Worm (Caenorhabditis elegans): ENCODE measurements around the gene T10G3.2.

The T10G3.2 gene

ce11 chrV:13479766-13480165, at the start of gene T10G3.2:
Gene T10G3.2, minus strand, starts transcription at chrV:13479866.
- TF ChIP-seq dve-1 (tag; optimal IDR thresholded peaks at IDR 0.05) (no peak), fkh-6 (tag; optimal IDR thresholded peaks at IDR 0.05) (no peak), ceh-30 (tag; optimal IDR thresholded peaks at IDR 0.05) (no peak), unc-42 (tag; optimal IDR thresholded peaks at IDR 0.05) (no peak), nhr-11 (tag; optimal IDR thresholded peaks at IDR 0.05) (no peak), ceh-6 (GFP tag; optimal IDR thresholded peaks at IDR 0.05) (no peak), F13H6.1 (tag; optimal IDR thresholded peaks at IDR 0.05) (no peak), hlh-6 (tag; optimal IDR thresholded peaks at IDR 0.05) (no peak), ceh-9 (tag; optimal IDR thresholded peaks at IDR 0.05) (no peak), pha-2 (tag; optimal IDR thresholded peaks at IDR 0.05) (no peak), che-1 (tag; optimal IDR thresholded peaks at IDR 0.05) (no peak), ceh-31 (tag; optimal IDR thresholded peaks at IDR 0.05) (no peak), ama-1 (optimal IDR thresholded peaks at IDR 0.05) (no peak), elt-2 (tag; optimal IDR thresholded peaks at IDR 0.05) (no peak), elt-4 (tag; optimal IDR thresholded peaks at IDR 0.05) (no peak), ceh-34 (tag; optimal IDR thresholded peaks at IDR 0.05) (no peak), madf-2 (tag; optimal IDR thresholded peaks at IDR 0.05) (no peak)

ce11 chrV:13529165-13529564, 49.5 kb upstream of the T10G3.2 start:
- no peak for TF ChIP-seq pqm-1 (tag; optimal IDR thresholded peaks at IDR 0.05)
- TF ChIP-seq unc-86 (tag; optimal IDR thresholded peaks at IDR 0.05), result no peak

ce11 chrV:13523194-13523593, 43.5 kb upstream of the T10G3.2 start, which contains the start of gene R11G10.3:
Gene R11G10.3, plus strand, starts transcription at chrV:13523494.
- TF ChIP-seq fax-1 (tag; optimal IDR thresholded peaks at IDR 0.05), result no peak
- no peak for TF ChIP-seq unc-55 (GFP tag; optimal IDR thresholded peaks at IDR 0.05)
- no peak for TF ChIP-seq sox-4 (tag; optimal IDR thresholded peaks at IDR 0.05)
- no peak for TF ChIP-seq hlh-30 (tag; optimal IDR thresholded peaks at IDR 0.05; ENCODE audit: insufficient read depth)
- no peak for TF ChIP-seq ceh-24 (tag; optimal IDR thresholded peaks at IDR 0.05)
- TF ChIP-seq C08G9.2 (tag; optimal IDR thresholded peaks at IDR 0.05), result no peak
- TF ChIP-seq mec-3 (tag; optimal IDR thresholded peaks at IDR 0.05; ENCODE audit: borderline replicate concordance), result no peak
- TF ChIP-seq pax-1 (tag; optimal IDR thresholded peaks at IDR 0.05), result no peak
- TF ChIP-seq unc-42 (tag; optimal IDR thresholded peaks at IDR 0.05), result no peak
- TF ChIP-seq npax-4 (tag; optimal IDR thresholded peaks at IDR 0.05), result no peak
- TF ChIP-seq elt-4 (tag; optimal IDR thresholded peaks at IDR 0.05), result no peak
- no peak for TF ChIP-seq syd-9 (tag; optimal IDR thresholded peaks at IDR 0.05)
- no peak for TF ChIP-seq K02D7.2 (tag; optimal IDR thresholded peaks at IDR 0.05)
- no peak for TF ChIP-seq hlh-15 (tag; optimal IDR thresholded peaks at IDR 0.05)
- no peak for TF ChIP-seq gmeb-2 (tag; optimal IDR thresholded peaks at IDR 0.05)

ce11 chrV:13515115-13515514, 35.4 kb upstream of the T10G3.2 start, which contains the start of gene semi-1:
Gene semi-1, minus strand, starts transcription at chrV:13515215.
- TF ChIP-seq ceh-48 (tag; optimal IDR thresholded peaks at IDR 0.05) (no peak), odd-2 (tag; optimal IDR thresholded peaks at IDR 0.05) (no peak), dve-1 (tag; optimal IDR thresholded peaks at IDR 0.05) (no peak), ceh-24 (tag; optimal IDR thresholded peaks at IDR 0.05) (no peak), ceh-18 (tag; optimal IDR thresholded peaks at IDR 0.05) (no peak), hlh-13 (GFP tag; optimal IDR thresholded peaks at IDR 0.05) (no peak), ets-4 (tag; optimal IDR thresholded peaks at IDR 0.05) (no peak), lin-11 (tag; optimal IDR thresholded peaks at IDR 0.05) (no peak)

- no peak for TF ChIP-seq K02D7.2 (tag; optimal IDR thresholded peaks at IDR 0.05)
- no peak for TF ChIP-seq ceh-30 (tag; optimal IDR thresholded peaks at IDR 0.05)
- no peak for TF ChIP-seq ceh-48 (tag; optimal IDR thresholded peaks at IDR 0.05)
- TF ChIP-seq madf-2 (tag; optimal IDR thresholded peaks at IDR 0.05), result no peak
- TF ChIP-seq lim-6 (tag; optimal IDR thresholded peaks at IDR 0.05), result no peak
- TF ChIP-seq ceh-34 (tag; optimal IDR thresholded peaks at IDR 0.05), result no peak
- TF ChIP-seq eyg-1 (tag; optimal IDR thresholded peaks at IDR 0.05), result no peak
- no peak for TF ChIP-seq ceh-18 (tag; optimal IDR thresholded peaks at IDR 0.05)
- TF ChIP-seq odd-2 (tag; optimal IDR thresholded peaks at IDR 0.05), result no peak
- no peak for TF ChIP-seq ceh-2 (tag; optimal IDR thresholded peaks at IDR 0.05)
- no peak for TF ChIP-seq C38D4.7 (GFP tag; optimal IDR thresholded peaks at IDR 0.05)
- no peak for TF ChIP-seq ahr-1 (tag; optimal IDR thresholded peaks at IDR 0.05)
- no peak for TF ChIP-seq dve-1 (tag; optimal IDR thresholded peaks at IDR 0.05)
- TF ChIP-seq hlh-15 (tag; optimal IDR thresholded peaks at IDR 0.05), result no peak
- TF ChIP-seq unc-42 (tag; optimal IDR thresholded peaks at IDR 0.05), result no peak
- TF ChIP-seq ztf-16 (tag; optimal IDR thresholded peaks at IDR 0.05), result no peak
- TF ChIP-seq nfya-1 (tag; optimal IDR thresholded peaks at IDR 0.05), result no peak
- TF ChIP-seq ceh-31 (tag; optimal IDR thresholded peaks at IDR 0.05), result no peak
These were observed 32.8 kb upstream of the T10G3.2 start for ce11 chrV:13512515-13512914.

All from whole organism, late embryonic.